Worm (Caenorhabditis elegans): ENCODE data around the gene egl-44.

ce11 chrII:5896512-5896911, 32.1 kb upstream of the egl-44 start:
- TF ChIP-seq ref-1 (GFP tag; conservative IDR thresholded peaks at IDR 0.05) (no peak), med-1 (GFP tag; optimal IDR thresholded peaks at IDR 0.05; ENCODE audit: insufficient read depth) (no peak), flt-1 (GFP tag; IDR thresholded peaks at IDR 0.05) (no peak), ztf-23 (GFP tag; IDR thresholded peaks at IDR 0.05) (no peak)

Measured in whole organism, midembryonic.